Fruit fly (Drosophila melanogaster) whole organism, embryonic: ENCODE results near the gene Rab40.
A peak's percentile ranks its signal among the peaks of the same experiment; 100 is the strongest.

Experiments used
- Antp ChIP-seq: fragments of 200-800 bp; sonication (Bioruptor generic); optimal IDR thresholded peaks from 3 replicates; lab custom pipeline; 2016; ENCODE audit warnings: missing biosample characterization, missing genetic modification characterization
- Atf-2 ChIP-seq: fragments of 200-800 bp; sonication (Bioruptor generic); optimal IDR thresholded peaks from 2 replicates; lab custom pipeline; 2016; ENCODE audit warnings: missing biosample characterization, missing genetic modification characterization
- Atf6 ChIP-seq: fragments of 200-800 bp; sonication (Bioruptor generic); IDR thresholded peaks from 2 replicates; pipeline ENCODE4 v1.3.6; 2022; ENCODE audit warnings: missing biosample characterization, missing genetic modification characterization
- CG11723 ChIP-seq: fragments of 200-800 bp; sonication (Bioruptor generic); optimal IDR thresholded peaks from 2 replicates; lab custom pipeline; 2017; ENCODE audit warnings: missing biosample characterization, mild to moderate bottlenecking, missing genetic modification characterization
- CG12769 ChIP-seq: fragments of 200-800 bp; sonication (Bioruptor generic); optimal IDR thresholded peaks from 2 replicates; lab custom pipeline; 2019; ENCODE audit warnings: missing biosample characterization, mild to moderate bottlenecking, missing genetic modification characterization, moderate library complexity
- CG13775 ChIP-seq: fragments of 200-800 bp; sonication (Bioruptor generic); optimal IDR thresholded peaks from 3 replicates; lab custom pipeline; 2017; ENCODE audit warnings: missing biosample characterization, mild to moderate bottlenecking, missing genetic modification characterization
- CG13894 ChIP-seq: fragments of 200-800 bp; sonication (Bioruptor generic); optimal IDR thresholded peaks from 3 replicates; lab custom pipeline; 2018; ENCODE audit warnings: missing biosample characterization, mild to moderate bottlenecking, missing genetic modification characterization, moderate library complexity
- CG15479 ChIP-seq: fragments of 200-800 bp; sonication (Bioruptor generic); optimal IDR thresholded peaks from 3 replicates; lab custom pipeline; 2019; ENCODE audit warnings: missing biosample characterization, mild to moderate bottlenecking, missing genetic modification characterization, moderate library complexity
- CG1647 ChIP-seq: fragments of 200-800 bp; sonication (Bioruptor generic); optimal IDR thresholded peaks from 3 replicates; lab custom pipeline; 2016; ENCODE audit warnings: missing biosample characterization, missing genetic modification characterization
- CG17359 ChIP-seq: fragments of 200-800 bp; sonication (Bioruptor generic); optimal IDR thresholded peaks from 3 replicates; lab custom pipeline; 2018; ENCODE audit warnings: missing biosample characterization, mild to moderate bottlenecking, missing genetic modification characterization, moderate library complexity
- CG17361 ChIP-seq: fragments of 200-800 bp; sonication (Bioruptor generic); IDR thresholded peaks from 3 replicates; pipeline ENCODE4 v1.3.6; 2022; ENCODE audit warnings: missing biosample characterization, missing genetic modification characterization
- CG1792 ChIP-seq: fragments of 200-800 bp; sonication (Bioruptor generic); optimal IDR thresholded peaks from 2 replicates; lab custom pipeline; 2016; ENCODE audit warnings: missing biosample characterization, missing genetic modification characterization
- CG4820 ChIP-seq: fragments of 200-800 bp; sonication (Bioruptor generic); optimal IDR thresholded peaks from 3 replicates; lab custom pipeline; 2016; ENCODE audit warnings: missing biosample characterization, missing genetic modification characterization
- CG4854 ChIP-seq: fragments of 200-800 bp; sonication (Bioruptor generic); optimal IDR thresholded peaks from 2 replicates; lab custom pipeline; 2016; ENCODE audit warnings: missing biosample characterization, missing genetic modification characterization, inconsistent platforms
- CG5180 ChIP-seq: fragments of 200-800 bp; sonication (Bioruptor generic); optimal IDR thresholded peaks from 3 replicates; lab custom pipeline; 2017; ENCODE audit warnings: missing biosample characterization, missing genetic modification characterization, mild to moderate bottlenecking, moderate library complexity, missing genetic modification reagents
- CG7556 ChIP-seq: fragments of 200-800 bp; sonication (Bioruptor generic); optimal IDR thresholded peaks from 2 replicates; lab custom pipeline; 2017; ENCODE audit warnings: missing biosample characterization, mild to moderate bottlenecking, missing genetic modification characterization
- CG8290 ChIP-seq, 3 experiments: fragments of 200-800 bp; sonication (Bioruptor generic); optimal IDR thresholded peaks; 2 replicates each; lab custom pipeline; 2016 to 2019; ENCODE audit warnings: missing biosample characterization in 3 of 3, missing genetic modification characterization in 3 of 3, mild to moderate bottlenecking in 2 of 3, moderate library complexity in 1 of 3
- CG8944 ChIP-seq: fragments of 200-800 bp; sonication (Bioruptor generic); optimal IDR thresholded peaks from 3 replicates; lab custom pipeline; 2016; ENCODE audit warnings: missing biosample characterization, missing genetic modification characterization
- Dfd ChIP-seq, 2 experiments: fragments of >200 bp; optimal IDR thresholded peaks; 2 replicates each; lab custom pipeline; 2017; ENCODE audit warnings: missing biosample characterization in 2 of 2, missing genetic modification characterization in 2 of 2
- Dip2 ChIP-seq: fragments of 200-800 bp; sonication (Bioruptor generic); IDR thresholded peaks from 2 replicates; pipeline ENCODE4 v1.3.6; 2022; ENCODE audit warnings: missing biosample characterization, missing genetic modification characterization
- Dip3 ChIP-seq: fragments of 200-800 bp; sonication (Bioruptor generic); optimal IDR thresholded peaks from 3 replicates; lab custom pipeline; 2016; ENCODE audit warnings: missing biosample characterization, missing genetic modification characterization
- Ets65A ChIP-seq: fragments of 200-800 bp; sonication (Bioruptor generic); peaks from one replicate; lab custom pipeline; 2016; ENCODE audit warnings: missing biosample characterization, missing genetic modification characterization
- Fer1 ChIP-seq: fragments of 200-800 bp; sonication (Bioruptor generic); optimal IDR thresholded peaks from 2 replicates; lab custom pipeline; 2017; ENCODE audit warnings: missing biosample characterization, mild to moderate bottlenecking, missing genetic modification characterization
- Hr51 ChIP-seq, 2 experiments: fragments of 200-800 bp; sonication (Bioruptor generic); optimal IDR thresholded peaks; 2 replicates in 1 of 2; 3 replicates in 1 of 2; lab custom pipeline; 2016 to 2018; ENCODE audit warnings: missing biosample characterization in 2 of 2, missing genetic modification characterization in 2 of 2, mild to moderate bottlenecking in 1 of 2, moderate library complexity in 1 of 2
- Nf-YC ChIP-seq: fragments of 200-800 bp; optimal IDR thresholded peaks from 3 replicates; lab custom pipeline; 2019; ENCODE audit warnings: missing biosample characterization, mild to moderate bottlenecking, missing genetic modification characterization, moderate library complexity
- PHDP ChIP-seq: fragments of 200-800 bp; sonication (Bioruptor generic); optimal IDR thresholded peaks from 3 replicates; lab custom pipeline; 2018; ENCODE audit warnings: missing biosample characterization, mild to moderate bottlenecking, missing genetic modification characterization, moderate library complexity
- Six4 ChIP-seq: fragments of 200-800 bp; sonication (Bioruptor generic); optimal IDR thresholded peaks from 2 replicates; lab custom pipeline; 2016; ENCODE audit warnings: missing biosample characterization, missing genetic modification characterization
- Taf1 ChIP-seq: fragments of 200-800 bp; sonication (Bioruptor generic); IDR thresholded peaks from 2 replicates; pipeline ENCODE4 v1.3.6; 2022; ENCODE audit warnings: missing biosample characterization, missing genetic modification characterization
- Xrp1 ChIP-seq: fragments of 200-800 bp; sonication (Bioruptor generic); IDR thresholded peaks from 2 replicates; pipeline ENCODE4 v1.3.6; 2022; ENCODE audit warnings: missing biosample characterization, missing genetic modification characterization
- abd-A ChIP-seq: fragments of 200-800 bp; sonication (Bioruptor generic); optimal IDR thresholded peaks from 3 replicates; lab custom pipeline; 2019; ENCODE audit warnings: missing biosample characterization, mild to moderate bottlenecking, missing genetic modification characterization, moderate library complexity
- ato ChIP-seq: fragments of 200-800 bp; sonication (Bioruptor generic); IDR thresholded peaks from 2 replicates; pipeline ENCODE4 v1.3.6; 2022; ENCODE audit warnings: missing biosample characterization, missing genetic modification characterization; ENCODE audit not compliant: partially characterized antibody
- az2 ChIP-seq: fragments of 200-800 bp; sonication (Bioruptor generic); optimal IDR thresholded peaks from 3 replicates; lab custom pipeline; 2016; ENCODE audit warnings: missing biosample characterization, missing genetic modification characterization
- disco-r ChIP-seq: fragments of 200-800 bp; sonication (Bioruptor generic); optimal IDR thresholded peaks from 2 replicates; lab custom pipeline; 2016; ENCODE audit warnings: missing biosample characterization, missing genetic modification characterization
- ems ChIP-seq: fragments of 200-800 bp; sonication (Bioruptor generic); optimal IDR thresholded peaks from 3 replicates; lab custom pipeline; 2016; ENCODE audit warnings: missing biosample characterization, missing genetic modification characterization
- gro ChIP-seq: fragments of 200-800 bp; sonication (Bioruptor generic); optimal IDR thresholded peaks from 2 replicates; lab custom pipeline; 2016; ENCODE audit warnings: missing biosample characterization, missing genetic modification characterization
- ind ChIP-seq: fragments of 200-800 bp; sonication (Bioruptor generic); optimal IDR thresholded peaks from 3 replicates; lab custom pipeline; 2016; ENCODE audit warnings: missing biosample characterization, missing genetic modification characterization
- insv ChIP-seq, 2 experiments: fragments of 200-800 bp; sonication (Bioruptor generic); optimal IDR thresholded peaks; 3 replicates each; lab custom pipeline; 2016 to 2018; ENCODE audit warnings: missing biosample characterization in 2 of 2, missing genetic modification characterization in 2 of 2
- jumu ChIP-seq: fragments of 200-800 bp; sonication (Bioruptor generic); optimal IDR thresholded peaks from 3 replicates; lab custom pipeline; 2016; ENCODE audit warnings: missing biosample characterization, missing genetic modification characterization
- lilli ChIP-seq: fragments of 200-800 bp; sonication (Bioruptor generic); optimal IDR thresholded peaks from 3 replicates; lab custom pipeline; 2016; ENCODE audit warnings: missing biosample characterization, missing genetic modification characterization
- lmd ChIP-seq: fragments of 200-800 bp; sonication (Bioruptor generic); IDR thresholded peaks from 2 replicates; pipeline ENCODE4 v1.3.6; 2022; ENCODE audit warnings: missing biosample characterization, missing genetic modification characterization
- luna ChIP-seq: fragments of 200-800 bp; sonication (Bioruptor generic); optimal IDR thresholded peaks from 2 replicates; lab custom pipeline; 2016; ENCODE audit warnings: missing biosample characterization, missing genetic modification characterization
- mam ChIP-seq: fragments of 200-800 bp; sonication (Bioruptor generic); optimal IDR thresholded peaks from 3 replicates; lab custom pipeline; 2016; ENCODE audit warnings: missing biosample characterization, missing genetic modification characterization
- nmo ChIP-seq: fragments of 200-800 bp; sonication (Bioruptor generic); optimal IDR thresholded peaks from 2 replicates; lab custom pipeline; 2018; ENCODE audit warnings: missing biosample characterization, mild to moderate bottlenecking, missing genetic modification characterization, moderate library complexity
- oc ChIP-seq: fragments of 200-800 bp; sonication (Bioruptor generic); optimal IDR thresholded peaks from 2 replicates; lab custom pipeline; 2018; ENCODE audit warnings: missing biosample characterization, mild to moderate bottlenecking, missing genetic modification characterization, moderate library complexity
- pfk ChIP-seq: fragments of 200-800 bp; sonication (Bioruptor generic); optimal IDR thresholded peaks from 2 replicates; lab custom pipeline; 2018; ENCODE audit warnings: missing biosample characterization, mild to moderate bottlenecking, missing genetic modification characterization, moderate library complexity
- phol ChIP-seq: fragments of 200-800 bp; sonication (Bioruptor generic); optimal IDR thresholded peaks from 3 replicates; lab custom pipeline; 2018; ENCODE audit warnings: missing biosample characterization, mild to moderate bottlenecking, missing genetic modification characterization, moderate library complexity
- run ChIP-seq: fragments of 200-800 bp; sonication (Bioruptor generic); optimal IDR thresholded peaks from 3 replicates; lab custom pipeline; 2018; ENCODE audit warnings: missing biosample characterization, mild to moderate bottlenecking, missing genetic modification characterization
- zfh1 ChIP-seq: fragments of 200-800 bp; sonication (Bioruptor generic); IDR thresholded peaks from 3 replicates; pipeline ENCODE4 v1.3.6; 2022; ENCODE audit warnings: missing biosample characterization, missing genetic modification characterization

Rab40 gene

dm6 chrX:12466541-12467240, 3.8 kb upstream of the Rab40 start (continued):
- TF ChIP-seq lilli (GFP tag; lab: Kevin White, UChicago) (peak; percentile 50), CG13894 (tag; lab: Kevin White, UChicago) (no peak), PHDP (tag; lab: Kevin White, UChicago) (peak; percentile 60), Xrp1 (GFP tag; lab: Robert Waterston, UW) (0 out of 2 replicates have a peak, but pooled peaks have one; percentile 5), mam (GFP tag; lab: Kevin White, UChicago) (peak; percentile 52), CG8944 (GFP tag; lab: Kevin White, UChicago) (peak; percentile 21), Nf-YC (tag; lab: Kevin White, UChicago) (peak; percentile 39), pfk (no peak), Dip3 (GFP tag; lab: Kevin White, UChicago) (peak; percentile 28), Dip2 (no peak), lmd (GFP tag; lab: Robert Waterston, UW) (peak; percentile 57), CG1792 (GFP tag; lab: Kevin White, UChicago) (peak; percentile 17), abd-A (peak; percentile 53), CG15479 (GFP tag; lab: Kevin White, UChicago) (no peak), Dfd (GFP tag; optimal IDR thresholded peaks at IDR 0.05; lab: Kevin White, UChicago) (no peak), Ets65A (GFP tag; lab: Kevin White, UChicago) (peak; percentile 94), CG12769 (tag; lab: Kevin White, UChicago) (peak; percentile 17), CG5180 (GFP tag; lab: Kevin White, UChicago) (peak; percentile 29), Atf-2 (GFP tag; lab: Kevin White, UChicago) (peak; percentile 41), CG8290 (GFP tag; optimal IDR thresholded peaks at IDR 0.05; lab: Kevin White, UChicago) (no peak), CG8290 (tag; optimal IDR thresholded peaks at IDR 0.05; lab: Kevin White, UChicago) (peak in 1 of 2 experiments; percentile 27), ind (GFP tag; lab: Kevin White, UChicago) (peak; percentile 67), gro (GFP tag; lab: Kevin White, UChicago) (no peak), Atf6 (GFP tag; lab: Robert Waterston, UW) (peak; percentile 42; the same call in 1 of the 2 replicates), jumu (GFP tag; lab: Kevin White, UChicago) (peak; percentile 20), Fer1 (peak; percentile 47), ems (GFP tag; lab: Kevin White, UChicago) (peak; percentile 36), disco-r (GFP tag; lab: Kevin White, UChicago) (no peak), CG11723 (GFP tag; lab: Kevin White, UChicago) (peak; percentile 19), CG1647 (peak; percentile 38), CG13775 (GFP tag; lab: Kevin White, UChicago) (peak; percentile 21), CG17361 (GFP tag; lab: Robert Waterston, UW) (peak; percentile 66; the same call in 2 of the 3 replicates), Taf1 (GFP tag; lab: Robert Waterston, UW) (no peak), az2 (GFP tag; lab: Kevin White, UChicago) (peak; percentile 62), nmo (GFP tag; lab: Kevin White, UChicago) (peak; percentile 58), oc (tag; lab: Kevin White, UChicago) (no peak), luna (peak; percentile 40), Hr51 (GFP tag; optimal IDR thresholded peaks at IDR 0.05; lab: Kevin White, UChicago) (peak; percentile 0 to 65), CG7556 (GFP tag; lab: Kevin White, UChicago) (peak; percentile 73), Six4 (GFP tag; lab: Kevin White, UChicago) (peak; percentile 48), CG4820 (GFP tag; lab: Kevin White, UChicago) (peak; percentile 20), Antp (peak; percentile 55), zfh1 (GFP tag; lab: Robert Waterston, UW) (no peak), insv (GFP tag; optimal IDR thresholded peaks at IDR 0.05; lab: Kevin White, UChicago) (peak; percentile 66 to 97), CG4854 (peak; percentile 22), CG17359 (tag; lab: Kevin White, UChicago) (peak; percentile 56), run (tag; lab: Kevin White, UChicago) (no peak), phol (tag; lab: Kevin White, UChicago) (peak; percentile 57), ato (no peak)
